In the genomic region with DNA sequence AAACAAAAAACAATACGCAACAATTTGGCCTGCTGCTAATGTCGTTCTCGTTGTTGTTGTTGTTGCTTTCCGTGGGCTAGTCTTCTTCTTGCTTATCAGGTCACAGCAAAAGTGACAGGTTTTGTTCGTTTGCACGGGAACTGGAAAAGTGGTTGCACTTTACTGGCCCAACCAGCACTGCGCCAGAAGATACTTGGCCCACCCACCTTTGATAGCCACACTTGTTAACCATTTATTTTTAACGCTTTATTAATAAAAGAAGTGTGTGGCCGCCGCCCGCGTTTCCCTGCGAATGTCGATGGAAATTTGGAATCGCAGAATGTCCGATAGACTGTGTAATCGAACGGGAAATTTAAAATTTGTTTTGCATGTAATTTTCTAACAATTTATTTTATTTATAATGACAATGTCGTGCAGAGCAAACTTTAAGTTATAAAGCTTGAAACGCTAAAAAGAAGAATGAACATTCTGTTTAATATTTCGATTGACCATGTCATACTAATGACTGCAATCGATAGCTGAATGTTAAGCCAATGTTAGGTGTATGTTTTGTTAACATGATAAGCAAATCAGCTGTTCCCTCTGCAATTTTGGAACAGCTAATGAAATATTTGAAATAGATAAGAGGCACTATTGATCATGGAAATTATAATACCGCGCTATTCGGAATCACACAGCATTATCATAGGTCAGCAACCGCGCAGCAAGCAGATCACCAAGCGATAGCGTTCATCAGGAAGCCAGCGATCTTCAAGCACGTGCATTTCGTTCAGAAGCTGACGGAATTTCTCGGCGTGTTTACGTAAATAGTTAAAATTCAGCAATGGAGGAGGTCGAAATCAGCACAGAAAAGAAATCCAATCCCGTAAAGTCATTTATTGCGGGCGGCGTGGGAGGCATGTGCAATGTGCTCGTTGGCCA, we compare ENCODE assay signal across 4 fruit fly cellular contexts.
TF ChIP-seq lines count a peak whose summit lies in the region.

A gene (minus strand): TSS at position 402 of the 921 bp plus-strand sequence.
A gene (plus strand): TSS at position 539 of the 921 bp plus-strand sequence.

TF ChIP-seq in whole organism, adult, 20 proteins besides CTCF, POLR2A, EP300 and RAD21 (continued from another document):
- TF ChIP-seq CG33017 (tag; optimal IDR thresholded peaks at IDR 0.05; lab: Kevin White, UChicago) = no peak
- TF ChIP-seq cic (GFP tag; optimal IDR thresholded peaks at IDR 0.05; lab: Kevin White, UChicago) = no peak

TF ChIP-seq in whole organism, embryonic, 481 proteins besides CTCF, POLR2A, EP300 and RAD21 (continued from another document and continues in another):
- TF ChIP-seq grau (tag; optimal IDR thresholded peaks at IDR 0.05; lab: Kevin White, UChicago) = no peak
- peak; percentile 28 for TF ChIP-seq HmgZ (tag; optimal IDR thresholded peaks at IDR 0.05; lab: Kevin White, UChicago)
- TF ChIP-seq CG17361 (GFP tag; IDR thresholded peaks at IDR 0.05; lab: Robert Waterston, UW) = 0 out of 3 replicates have a peak, but pooled peaks have one; percentile 21
- TF ChIP-seq CG17186 (GFP tag; optimal IDR thresholded peaks at IDR 0.05; lab: Kevin White, UChicago) = peak; percentile 43
- TF ChIP-seq CG10543 (GFP tag; optimal IDR thresholded peaks at IDR 0.05; lab: Kevin White, UChicago) = no peak
- peak; percentile 68 for TF ChIP-seq bbx (GFP tag; IDR thresholded peaks at IDR 0.05; lab: Robert Waterston, UW; ENCODE audit: partially characterized antibody)
- TF ChIP-seq CG14441 (GFP tag; IDR thresholded peaks at IDR 0.05; lab: Robert Waterston, UW) = 0 out of 2 replicates have a peak, but pooled peaks have one; percentile 25
- TF ChIP-seq her (GFP tag; optimal IDR thresholded peaks at IDR 0.05; lab: Kevin White, UChicago) = peak; percentile 4
- TF ChIP-seq tna (GFP tag; IDR thresholded peaks at IDR 0.05; lab: Robert Waterston, UW; ENCODE audit: partially characterized antibody) = peak; percentile 75
- peak; percentile 42 for TF ChIP-seq CG1603 (tag; optimal IDR thresholded peaks at IDR 0.05; lab: Kevin White, UChicago)
- peak; percentile 14 for TF ChIP-seq NfI (GFP tag; optimal IDR thresholded peaks at IDR 0.05; lab: Kevin White, UChicago)
- no peak for TF ChIP-seq CG15479 (GFP tag; optimal IDR thresholded peaks at IDR 0.05; lab: Kevin White, UChicago)
- TF ChIP-seq CkIIα-i1 (GFP tag; IDR thresholded peaks at IDR 0.05; lab: Robert Waterston, UW) = no peak
- TF ChIP-seq H15 (GFP tag; IDR thresholded peaks at IDR 0.05; lab: Robert Waterston, UW) = no peak
- peak; percentile 69 for TF ChIP-seq YL-1 (GFP tag; optimal IDR thresholded peaks at IDR 0.05; lab: Kevin White, UChicago)
- peak; percentile 4 for TF ChIP-seq az2 (GFP tag; optimal IDR thresholded peaks at IDR 0.05; lab: Kevin White, UChicago)
- TF ChIP-seq CG12155 (GFP tag; optimal IDR thresholded peaks at IDR 0.05; lab: Kevin White, UChicago) = peak; percentile 21
- TF ChIP-seq nmo (GFP tag; optimal IDR thresholded peaks at IDR 0.05; lab: Kevin White, UChicago) = peak; percentile 41
- peak; percentile 35 for TF ChIP-seq CG13624 (GFP tag; optimal IDR thresholded peaks at IDR 0.05; lab: Kevin White, UChicago)
- peak; percentile 4 for TF ChIP-seq CG33213 (GFP tag; optimal IDR thresholded peaks at IDR 0.05; lab: Kevin White, UChicago)
- peak; percentile 41; the same call in 1 of the 3 replicates for TF ChIP-seq row (GFP tag; IDR thresholded peaks at IDR 0.05; lab: Robert Waterston, UW)
- peak; percentile 79 for TF ChIP-seq CG34224 (GFP tag; IDR thresholded peaks at IDR 0.05; lab: Robert Waterston, UW; ENCODE audit: partially characterized antibody)
- peak; percentile 36 for TF ChIP-seq HLH54F (GFP tag; optimal IDR thresholded peaks at IDR 0.05; lab: Kevin White, UChicago)
- peak; percentile 99 for TF ChIP-seq CG17385 (GFP tag; optimal IDR thresholded peaks at IDR 0.05; lab: Kevin White, UChicago)
- TF ChIP-seq Fer1 (GFP tag; optimal IDR thresholded peaks at IDR 0.05; lab: Kevin White, UChicago) = peak; percentile 17
- peak; percentile 57 for TF ChIP-seq stwl (tag; optimal IDR thresholded peaks at IDR 0.05; lab: Kevin White, UChicago)
- TF ChIP-seq luna (GFP tag; optimal IDR thresholded peaks at IDR 0.05; lab: Kevin White, UChicago) = no peak
- peak; percentile 55 for TF ChIP-seq inv (GFP tag; IDR thresholded peaks at IDR 0.05; lab: Robert Waterston, UW; ENCODE audit: partially characterized antibody)
- no peak for TF ChIP-seq CG7786 (GFP tag; optimal IDR thresholded peaks at IDR 0.05; lab: Kevin White, UChicago)
- TF ChIP-seq CG10321 (GFP tag; IDR thresholded peaks at IDR 0.05; lab: Robert Waterston, UW) = no peak
- no peak for TF ChIP-seq Camta (GFP tag; optimal IDR thresholded peaks at IDR 0.05; lab: Kevin White, UChicago)
- peak; percentile 15 for TF ChIP-seq CG3281 (GFP tag; optimal IDR thresholded peaks at IDR 0.05; lab: Kevin White, UChicago)
- TF ChIP-seq nerfin-1 (tag; optimal IDR thresholded peaks at IDR 0.05; lab: Kevin White, UChicago) = peak; percentile 53
- peak; percentile 69 for TF ChIP-seq CG3838 (GFP tag; optimal IDR thresholded peaks at IDR 0.05; lab: Kevin White, UChicago)
- TF ChIP-seq unpg (GFP tag; optimal IDR thresholded peaks at IDR 0.05; lab: Kevin White, UChicago) = peak; percentile 12
- no peak for TF ChIP-seq CG15073 (GFP tag; optimal IDR thresholded peaks at IDR 0.05; lab: Kevin White, UChicago)
- no peak for TF ChIP-seq CG11723 (GFP tag; optimal IDR thresholded peaks at IDR 0.05; lab: Kevin White, UChicago)

TF ChIP-seq in whole organism, prepupa, 60 proteins besides CTCF, POLR2A, EP300 and RAD21 (continued from another document):
- TF ChIP-seq CG3919 (GFP tag; optimal IDR thresholded peaks at IDR 0.05; lab: Kevin White, UChicago) = peak; percentile 29
- TF ChIP-seq CG3032 (tag; optimal IDR thresholded peaks at IDR 0.05; lab: Kevin White, UChicago) = peak; percentile 5
- TF ChIP-seq Smox (GFP tag; optimal IDR thresholded peaks at IDR 0.05; lab: Kevin White, UChicago) = peak; percentile 24
- TF ChIP-seq cyc (GFP tag; optimal IDR thresholded peaks at IDR 0.05; lab: Kevin White, UChicago) = peak; percentile 25
- peak; percentile 10 for TF ChIP-seq CG8319 (GFP tag; optimal IDR thresholded peaks at IDR 0.05; lab: Kevin White, UChicago)
- no peak for TF ChIP-seq CG11294 (GFP tag; IDR thresholded peaks at IDR 0.05; lab: Robert Waterston, UW)
- TF ChIP-seq OdsH (GFP tag; optimal IDR thresholded peaks at IDR 0.05; lab: Kevin White, UChicago) = peak; percentile 27
- peak; percentile 28 for TF ChIP-seq pdm3 (GFP tag; optimal IDR thresholded peaks at IDR 0.05; lab: Kevin White, UChicago)
- peak; percentile 44 for TF ChIP-seq Hr39 (GFP tag; optimal IDR thresholded peaks at IDR 0.05; lab: Kevin White, UChicago)
- peak; percentile 12 for TF ChIP-seq CG34406 (GFP tag; optimal IDR thresholded peaks at IDR 0.05; lab: Kevin White, UChicago)
- no peak for TF ChIP-seq CG11902 (GFP tag; optimal IDR thresholded peaks at IDR 0.05; lab: Kevin White, UChicago)
- no peak for TF ChIP-seq Eip93F (GFP tag; optimal IDR thresholded peaks at IDR 0.05; lab: Kevin White, UChicago)
- TF ChIP-seq esn (GFP tag; optimal IDR thresholded peaks at IDR 0.05; lab: Kevin White, UChicago) = peak; percentile 68
- peak; percentile 37 for TF ChIP-seq Hr4 (GFP tag; optimal IDR thresholded peaks at IDR 0.05; lab: Kevin White, UChicago)

TF ChIP-seq in whole organism, wandering third instar larva, 38 proteins besides CTCF, POLR2A, EP300 and RAD21 (continued from another document):
- TF ChIP-seq OdsH (GFP tag; optimal IDR thresholded peaks at IDR 0.05; lab: Kevin White, UChicago) = peak; percentile 41
- no peak for TF ChIP-seq pan (optimal IDR thresholded peaks at IDR 0.05; lab: Kevin White, UChicago)
- peak; percentile 20 for TF ChIP-seq sv (GFP tag; optimal IDR thresholded peaks at IDR 0.05; lab: Kevin White, UChicago)
- TF ChIP-seq brk (GFP tag; optimal IDR thresholded peaks at IDR 0.05; lab: Kevin White, UChicago) = peak; percentile 42
- TF ChIP-seq jim (GFP tag; optimal IDR thresholded peaks at IDR 0.05; lab: Kevin White, UChicago) = no peak
- TF ChIP-seq Hr83 (GFP tag; optimal IDR thresholded peaks at IDR 0.05; lab: Kevin White, UChicago; ENCODE audit: poor library complexity, severe bottlenecking) = peak; percentile 84
- TF ChIP-seq rgr (GFP tag; optimal IDR thresholded peaks at IDR 0.05; lab: Kevin White, UChicago) = peak; percentile 66
- no peak for TF ChIP-seq usp (GFP tag; optimal IDR thresholded peaks at IDR 0.05; lab: Kevin White, UChicago)
- TF ChIP-seq lola (GFP tag; optimal IDR thresholded peaks at IDR 0.05; lab: Kevin White, UChicago) = no peak
TF ChIP-seq in whole organism, wandering third instar larva: peak in this region for 21.
